Worm (Caenorhabditis elegans): ENCODE results near the gene srv-12.

- no peak for TF ChIP-seq him-1 (tag; optimal IDR thresholded peaks at IDR 0.05)
- TF ChIP-seq dao-5 (tag; optimal IDR thresholded peaks at IDR 0.05) = no peak
- TF ChIP-seq W03F9.2 (tag; optimal IDR thresholded peaks at IDR 0.05) = no peak
Measured at ce11 chrIV:10040803-10041202, 12.6 kb downstream of the srv-12 start, which contains the start of gene dhs-31.
